Worm (Caenorhabditis elegans): ENCODE data around the gene lec-11.

The lec-11 gene

ce11 chrIV:6576728-6577101 is 13.2 kb downstream of the lec-11 start (continued):
- TF ChIP-seq eor-1 (tag; optimal IDR thresholded peaks at IDR 0.05) = no peak

- no peak for TF ChIP-seq nhr-67 (tag; optimal IDR thresholded peaks at IDR 0.05)
- peak; percentile 74 for TF ChIP-seq pha-4 (tag; optimal IDR thresholded peaks at IDR 0.05)
These were observed 13.8 kb downstream of the lec-11 start for ce11 chrIV:6575959-6576727.

ce11 chrIV:6574343-6574742 is 15.6 kb downstream of the lec-11 start:
- TF ChIP-seq pqm-1 (tag; optimal IDR thresholded peaks at IDR 0.05) (peak; percentile 38), elt-2 (tag; optimal IDR thresholded peaks at IDR 0.05) (peak; percentile 44), lin-39 (tag; optimal IDR thresholded peaks at IDR 0.05) (peak; percentile 8), eor-1 (tag; optimal IDR thresholded peaks at IDR 0.05) (no peak), egl-27 (tag; optimal IDR thresholded peaks at IDR 0.05) (no peak), nhr-23 (tag; optimal IDR thresholded peaks at IDR 0.05) (no peak), egl-5 (tag; optimal IDR thresholded peaks at IDR 0.05) (no peak), aly-2 (tag; optimal IDR thresholded peaks at IDR 0.05) (no peak), hmg-11 (tag; optimal IDR thresholded peaks at IDR 0.05) (peak; percentile 26), nhr-76 (tag; optimal IDR thresholded peaks at IDR 0.05) (no peak), lin-15B (tag; optimal IDR thresholded peaks at IDR 0.05) (no peak), nfya-1 (tag; optimal IDR thresholded peaks at IDR 0.05; ENCODE audit: insufficient read depth) (peak; percentile 0)

ce11 chrIV:6572655-6573054 is 17.3 kb downstream of the lec-11 start:
- TF ChIP-seq ceh-16 (tag; optimal IDR thresholded peaks at IDR 0.05) (no peak), pha-4 (tag; optimal IDR thresholded peaks at IDR 0.05) (peak; percentile 59)

ce11 chrIV:6572238-6572637 is 17.7 kb downstream of the lec-11 start, which contains the start of gene bicd-1:
Gene bicd-1, minus strand, starts transcription at chrIV:6572338.
- no peak for TF ChIP-seq nhr-237 (tag; optimal IDR thresholded peaks at IDR 0.05)
- no peak for TF ChIP-seq egl-27 (tag; optimal IDR thresholded peaks at IDR 0.05)
- no peak for TF ChIP-seq snpc-4 (tag; optimal IDR thresholded peaks at IDR 0.05)
- TF ChIP-seq R02D3.7 (tag; optimal IDR thresholded peaks at IDR 0.05) = no peak
- TF ChIP-seq tbx-2 (tag; optimal IDR thresholded peaks at IDR 0.05) = no peak
- TF ChIP-seq unc-62 (GFP tag; optimal IDR thresholded peaks at IDR 0.05) = no peak
- TF ChIP-seq ceh-16 (tag; optimal IDR thresholded peaks at IDR 0.05) = no peak
- TF ChIP-seq lin-39 (tag; optimal IDR thresholded peaks at IDR 0.05) = no peak
- TF ChIP-seq ZK546.5 (tag; optimal IDR thresholded peaks at IDR 0.05) = no peak
- no peak for TF ChIP-seq daf-12 (tag; optimal IDR thresholded peaks at IDR 0.05)
- TF ChIP-seq elt-2 (tag; optimal IDR thresholded peaks at IDR 0.05) = no peak
- TF ChIP-seq fos-1 (tag; optimal IDR thresholded peaks at IDR 0.05) = no peak
- no peak for TF ChIP-seq jun-1 (tag; optimal IDR thresholded peaks at IDR 0.05)

- peak; percentile 44 for TF ChIP-seq snpc-4 (tag; optimal IDR thresholded peaks at IDR 0.05)
- no peak for TF ChIP-seq fkh-10 (GFP tag; optimal IDR thresholded peaks at IDR 0.05)
These were observed 24.3 kb downstream of the lec-11 start for ce11 chrIV:6565605-6566004.

- no peak for TF ChIP-seq R02D3.7 (tag; optimal IDR thresholded peaks at IDR 0.05)
- no peak for TF ChIP-seq nhr-67 (tag; optimal IDR thresholded peaks at IDR 0.05)
- no peak for TF ChIP-seq lin-39 (tag; optimal IDR thresholded peaks at IDR 0.05)
- TF ChIP-seq pha-4 (tag; optimal IDR thresholded peaks at IDR 0.05) = peak; percentile 38
- TF ChIP-seq nhr-43 (tag; optimal IDR thresholded peaks at IDR 0.05; ENCODE audit: poor library complexity, severe bottlenecking) = no peak
- no peak for TF ChIP-seq fos-1 (tag; optimal IDR thresholded peaks at IDR 0.05)
- TF ChIP-seq ceh-16 (tag; optimal IDR thresholded peaks at IDR 0.05) = no peak
- TF ChIP-seq nhr-25 (tag; optimal IDR thresholded peaks at IDR 0.05) = no peak
These were observed 27.9 kb downstream of the lec-11 start for ce11 chrIV:6562039-6562438.
